Worm (Caenorhabditis elegans): ENCODE results near the gene gpx-5.

gpx-5 gene

DNA sequence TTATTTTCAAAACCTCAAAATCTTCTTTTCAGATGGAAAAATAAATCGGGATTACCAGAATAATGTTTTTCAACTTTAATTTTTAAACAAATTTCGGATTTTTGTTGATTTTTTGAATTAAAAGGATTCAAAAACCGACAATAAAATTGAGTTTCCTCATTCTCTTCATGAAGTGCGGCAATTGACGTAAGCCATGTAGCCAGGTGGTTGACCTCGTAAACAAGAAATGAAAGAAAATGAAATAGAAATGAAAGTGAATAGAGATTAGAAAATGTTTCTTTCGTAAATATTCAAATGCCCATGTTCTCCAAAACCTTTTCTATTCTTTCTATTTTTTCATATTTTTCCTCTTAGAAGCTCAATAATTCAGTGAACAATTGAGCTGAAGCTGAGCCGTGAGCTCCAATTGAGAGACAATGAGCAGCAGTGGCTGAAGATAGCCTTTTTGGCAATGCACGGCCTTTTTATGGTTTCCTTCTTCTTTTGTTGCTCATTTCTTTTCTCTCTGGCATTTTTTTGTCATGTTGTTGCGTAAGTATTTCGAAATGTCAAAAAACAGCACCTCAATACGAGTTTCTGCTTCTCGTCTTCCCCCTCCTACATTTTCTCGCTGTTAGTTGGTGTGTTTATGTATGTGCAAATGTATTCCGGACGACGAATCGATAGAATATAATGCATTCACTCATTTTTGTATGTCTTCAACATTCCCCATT is 34.7 kb upstream of the gpx-5 start:
- no peak for TF ChIP-seq isw-1 (GFP tag; IDR thresholded peaks at IDR 0.05)
- TF ChIP-seq ztf-11 (tag; optimal IDR thresholded peaks at IDR 0.05): no peak
- TF ChIP-seq fkh-8 (tag; optimal IDR thresholded peaks at IDR 0.05): peak; percentile 21
- peak; percentile 26 for TF ChIP-seq rnt-1 (tag; optimal IDR thresholded peaks at IDR 0.05)
- no peak for TF ChIP-seq egl-27 (tag; optimal IDR thresholded peaks at IDR 0.05)
- TF ChIP-seq hpl-2 (GFP tag; optimal IDR thresholded peaks at IDR 0.05): no peak
- TF ChIP-seq tbx-2 (tag; optimal IDR thresholded peaks at IDR 0.05): no peak
- TF ChIP-seq fos-1 (tag; optimal IDR thresholded peaks at IDR 0.05): no peak
- TF ChIP-seq ceh-82 (tag; optimal IDR thresholded peaks at IDR 0.05): peak in 2 of 3 experiments; percentile 17 to 33
- peak; percentile 90 for TF ChIP-seq blmp-1 (tag; optimal IDR thresholded peaks at IDR 0.05)
- peak in 1 of 6 experiments; percentile 10 for TF ChIP-seq elt-3 (tag; optimal IDR thresholded peaks at IDR 0.05)
- TF ChIP-seq lin-14 (GFP tag; optimal IDR thresholded peaks at IDR 0.05): peak; percentile 20
- peak; percentile 72 for TF ChIP-seq nhr-85 (tag)
- TF ChIP-seq efl-1 (optimal IDR thresholded peaks at IDR 0.05): no peak
- TF ChIP-seq efl-1 (GFP tag; optimal IDR thresholded peaks at IDR 0.05 in 1 of 2): peak in 1 of 2 experiments; percentile 45
- TF ChIP-seq ceh-8 (GFP tag; optimal IDR thresholded peaks at IDR 0.05): no peak
- peak in 1 of 2 experiments; percentile 14 for TF ChIP-seq lsy-2 (tag; optimal IDR thresholded peaks at IDR 0.05)
- TF ChIP-seq skn-1 (tag; optimal IDR thresholded peaks at IDR 0.05): peak; percentile 60

- peak; percentile 6 for TF ChIP-seq mep-1 (tag; optimal IDR thresholded peaks at IDR 0.05)
- TF ChIP-seq zip-4 (GFP tag; optimal IDR thresholded peaks at IDR 0.05): no peak
Measured at ce11 chrX:9550519-9550918, 33.9 kb upstream of the gpx-5 start.

ce11 chrX:9551112-9551511 is 33.4 kb upstream of the gpx-5 start:
- TF ChIP-seq mep-1 (tag; optimal IDR thresholded peaks at IDR 0.05): peak; percentile 64
- TF ChIP-seq C04F5.9 (tag; optimal IDR thresholded peaks at IDR 0.05): no peak
- TF ChIP-seq efl-3 (GFP tag; optimal IDR thresholded peaks at IDR 0.05): no peak
- TF ChIP-seq tlp-1 (tag; optimal IDR thresholded peaks at IDR 0.05): no peak
- TF ChIP-seq snpc-4 (tag; optimal IDR thresholded peaks at IDR 0.05): no peak
- no peak for TF ChIP-seq sup-37 (GFP tag; optimal IDR thresholded peaks at IDR 0.05)
- no peak for TF ChIP-seq nhr-28 (tag; optimal IDR thresholded peaks at IDR 0.05)
- TF ChIP-seq nhr-71 (tag; optimal IDR thresholded peaks at IDR 0.05): peak; percentile 66
- TF ChIP-seq nhr-84 (tag; optimal IDR thresholded peaks at IDR 0.05): no peak
- no peak for TF ChIP-seq unc-130 (tag; optimal IDR thresholded peaks at IDR 0.05)
- no peak for TF ChIP-seq hpl-2 (GFP tag; optimal IDR thresholded peaks at IDR 0.05)
- peak; percentile 70 for TF ChIP-seq blmp-1 (tag; optimal IDR thresholded peaks at IDR 0.05)
- no peak for TF ChIP-seq ceh-90 (tag; optimal IDR thresholded peaks at IDR 0.05)
- TF ChIP-seq nhr-237 (tag; optimal IDR thresholded peaks at IDR 0.05): no peak
- no peak for TF ChIP-seq pqm-1 (tag; optimal IDR thresholded peaks at IDR 0.05)
- TF ChIP-seq rnt-1 (tag; optimal IDR thresholded peaks at IDR 0.05): peak; percentile 24
- TF ChIP-seq tbx-2 (tag; optimal IDR thresholded peaks at IDR 0.05): peak; percentile 31
- no peak for TF ChIP-seq grh-1 (GFP tag; IDR thresholded peaks at IDR 0.05)
- TF ChIP-seq mab-9 (GFP tag; IDR thresholded peaks at IDR 0.05): peak; percentile 29; the same call in 1 of the 2 replicates
- TF ChIP-seq unc-30 (tag; optimal IDR thresholded peaks at IDR 0.05): no peak
- TF ChIP-seq irx-1 (tag; optimal IDR thresholded peaks at IDR 0.05): no peak
- peak in 1 of 6 experiments; percentile 14 for TF ChIP-seq elt-3 (tag; optimal IDR thresholded peaks at IDR 0.05)
- no peak for TF ChIP-seq lin-15B (tag; optimal IDR thresholded peaks at IDR 0.05)
- TF ChIP-seq lsy-2 (tag; optimal IDR thresholded peaks at IDR 0.05): peak in 1 of 2 experiments; percentile 30
- TF ChIP-seq zip-4 (GFP tag; optimal IDR thresholded peaks at IDR 0.05): no peak
- no peak for TF ChIP-seq Y116A8C.19 (tag; optimal IDR thresholded peaks at IDR 0.05; ENCODE audit: borderline replicate concordance)
- peak; percentile 18 for TF ChIP-seq ztf-4 (tag; optimal IDR thresholded peaks at IDR 0.05)
- TF ChIP-seq egl-27 (tag; optimal IDR thresholded peaks at IDR 0.05): no peak
- TF ChIP-seq vab-15 (tag; optimal IDR thresholded peaks at IDR 0.05): no peak
- no peak for TF ChIP-seq ztf-11 (tag; optimal IDR thresholded peaks at IDR 0.05)
- TF ChIP-seq C34B4.2 (tag; optimal IDR thresholded peaks at IDR 0.05): no peak
- TF ChIP-seq elt-2 (tag; optimal IDR thresholded peaks at IDR 0.05): no peak
- TF ChIP-seq efl-1 (optimal IDR thresholded peaks at IDR 0.05): peak; percentile 12 to 19
- TF ChIP-seq efl-1 (GFP tag; optimal IDR thresholded peaks at IDR 0.05 in 1 of 2): peak in 1 of 2 experiments; percentile 66
- peak; percentile 21 for TF ChIP-seq xbp-1 (tag; optimal IDR thresholded peaks at IDR 0.05)
- TF ChIP-seq pag-3 (tag; optimal IDR thresholded peaks at IDR 0.05; ENCODE audit: borderline replicate concordance, insufficient read depth): no peak
- peak; percentile 33 for TF ChIP-seq nhr-47 (tag; optimal IDR thresholded peaks at IDR 0.05)
- no peak for TF ChIP-seq zag-1 (tag; optimal IDR thresholded peaks at IDR 0.05)
- no peak for TF ChIP-seq ama-1 (optimal IDR thresholded peaks at IDR 0.05)
